Worm (Caenorhabditis elegans) whole organism, young adult: ENCODE data around the gene jun-1.

Experiments
- F49E8.2 ChIP-seq: sonication (generic microtip); optimal IDR thresholded peaks from 3 replicates; lab custom pipeline; 2017; ENCODE audit warnings: missing genetic modification characterization, mild to moderate bottlenecking, missing compliant biosample characterization, antibody characterized with exemption, moderate library complexity; ENCODE audit not compliant: insufficient read depth
- K12H6.12 ChIP-seq: fragments of 200-800 bp; sonication (Bioruptor generic); optimal IDR thresholded peaks from 2 replicates; lab custom pipeline; 2018; ENCODE audit warnings: mild to moderate bottlenecking, missing genetic modification characterization, missing compliant biosample characterization
- akir-1 ChIP-seq: fragments of 200-800 bp; sonication (Bioruptor generic); optimal IDR thresholded peaks from 2 replicates; lab custom pipeline; 2018; ENCODE audit warnings: mild to moderate bottlenecking, missing genetic modification characterization, moderate library complexity, missing compliant biosample characterization
- ama-1 ChIP-seq, 3 experiments: fragments of 150-350 bp in 1 of 3; sonication (generic microtip) in 2 of 3; optimal IDR thresholded peaks; 2 replicates each; lab custom pipeline; 2014 to 2018; ENCODE audit warnings: missing biosample characterization in 2 of 3, missing genetic modification characterization in 2 of 3, missing genetic modification reagents in 2 of 3
- bed-1 ChIP-seq: fragments of 200-800 bp; sonication (Bioruptor generic); IDR thresholded peaks from 2 replicates; pipeline ENCODE4 v1.3.6; 2022; ENCODE audit warnings: missing genetic modification reagents, missing genetic modification characterization, missing compliant biosample characterization
- dpl-1 ChIP-seq: fragments of 150-350 bp; optimal IDR thresholded peaks from 2 replicates; lab custom pipeline; 2014; ENCODE audit warnings: missing biosample characterization, missing genetic modification reagents, missing genetic modification characterization
- him-1 ChIP-seq: sonication (generic microtip); optimal IDR thresholded peaks from 2 replicates; lab custom pipeline; 2016; ENCODE audit warnings: missing genotype, missing genetic modification reagents, missing genetic modification characterization, missing compliant biosample characterization
- let-526 ChIP-seq: fragments of 200-800 bp; sonication (Bioruptor generic); IDR thresholded peaks from 2 replicates; pipeline ENCODE4 v1.3.6; 2022; ENCODE audit warnings: missing genetic modification reagents, missing genetic modification characterization, missing compliant biosample characterization
- nfya-1 ChIP-seq: sonication (generic microtip); optimal IDR thresholded peaks from 2 replicates; lab custom pipeline; 2017; ENCODE audit warnings: antibody characterized with exemption, missing compliant biosample characterization, missing genetic modification characterization, borderline replicate concordance; ENCODE audit not compliant: insufficient read depth
- unc-130 ChIP-seq: sonication (generic microtip); optimal IDR thresholded peaks from 2 replicates; lab custom pipeline; 2016; ENCODE audit warnings: missing genetic modification reagents, missing genetic modification characterization, missing compliant biosample characterization

- no peak for TF ChIP-seq ama-1 (optimal IDR thresholded peaks at IDR 0.05; lab: Kevin White, UChicago)
- TF ChIP-seq ama-1 (GFP tag; optimal IDR thresholded peaks at IDR 0.05; lab: Kevin White, UChicago): no peak
- TF ChIP-seq akir-1: no peak
- no peak for TF ChIP-seq dpl-1 (GFP tag; lab: Kevin White, UChicago)
- TF ChIP-seq nfya-1 (tag; lab: Kevin White, UChicago): no peak
- no peak for TF ChIP-seq K12H6.12 (tag; lab: Kevin White, UChicago)
- TF ChIP-seq let-526 (GFP tag; lab: Robert Waterston, UW): no peak
- no peak for TF ChIP-seq bed-1
- TF ChIP-seq F49E8.2 (tag; lab: Kevin White, UChicago): no peak
- TF ChIP-seq unc-130 (GFP tag; lab: Kevin White, UChicago): no peak
- TF ChIP-seq him-1 (tag; lab: Kevin White, UChicago): no peak
Observed at ce11 chrII:9115644-9116043, 2.7 kb downstream of the jun-1 start.
